Worm (Caenorhabditis elegans) whole organism, mixed stage, embryonic: ENCODE data around the gene K09E4.1.
A peak's percentile ranks its signal among the peaks of the same experiment; 100 is the strongest.

Experiments used
- M03D4.4 ChIP-seq: sonication (generic microtip); optimal IDR thresholded peaks from 2 replicates; lab custom pipeline; 2017; ENCODE audit warnings: mild to moderate bottlenecking, missing genetic modification characterization, missing compliant biosample characterization
- bed-3 ChIP-seq: fragments of 200-800 bp; sonication (Bioruptor generic); optimal IDR thresholded peaks from 3 replicates; lab custom pipeline; 2018; ENCODE audit warnings: mild to moderate bottlenecking, missing genetic modification characterization, moderate library complexity, missing compliant biosample characterization
- blmp-1 ChIP-seq: fragments of 150-350 bp; optimal IDR thresholded peaks from 2 replicates; lab custom pipeline; 2014; ENCODE audit warnings: missing biosample characterization, missing genetic modification characterization
- ceh-39 ChIP-seq: fragments of 150-350 bp; optimal IDR thresholded peaks from 2 replicates; lab custom pipeline; 2014; ENCODE audit warnings: missing biosample characterization, missing genetic modification characterization
- ceh-43 ChIP-seq: fragments of 200-800 bp; sonication (Bioruptor generic); optimal IDR thresholded peaks from 2 replicates; lab custom pipeline; 2018; ENCODE audit warnings: mild to moderate bottlenecking, missing genetic modification characterization, moderate library complexity, missing compliant biosample characterization
- ceh-83 ChIP-seq: fragments of 200-800 bp; sonication (Bioruptor generic); optimal IDR thresholded peaks from 2 replicates; lab custom pipeline; 2018; ENCODE audit warnings: mild to moderate bottlenecking, missing genetic modification characterization, missing compliant biosample characterization
- ces-1 ChIP-seq: fragments of 150-350 bp; optimal IDR thresholded peaks from 2 replicates; lab custom pipeline; 2014; ENCODE audit warnings: missing biosample characterization, missing genetic modification reagents, missing genetic modification characterization
- cnd-1 ChIP-seq: fragments of 200-800 bp; sonication (Bioruptor generic); optimal IDR thresholded peaks from 2 replicates; lab custom pipeline; 2018; ENCODE audit warnings: mild to moderate bottlenecking, missing genetic modification characterization, missing compliant biosample characterization
- drap-1 ChIP-seq: fragments of 200-800 bp; sonication (Bioruptor generic); optimal IDR thresholded peaks from 3 replicates; lab custom pipeline; 2018; ENCODE audit warnings: mild to moderate bottlenecking, missing genetic modification characterization, missing compliant biosample characterization
- elt-1 ChIP-seq: sonication (generic microtip); optimal IDR thresholded peaks from 2 replicates; lab custom pipeline; 2017; ENCODE audit warnings: missing genetic modification characterization, mild to moderate bottlenecking, missing compliant biosample characterization, antibody characterized with exemption, moderate library complexity, borderline replicate concordance; ENCODE audit not compliant: insufficient read depth
- elt-3 ChIP-seq: fragments of 150-350 bp; optimal IDR thresholded peaks from 2 replicates; lab custom pipeline; 2014; ENCODE audit warnings: missing biosample characterization, missing genetic modification characterization
- flh-1 ChIP-seq: fragments of 200-800 bp; sonication (Bioruptor generic); optimal IDR thresholded peaks from 2 replicates; lab custom pipeline; 2018; ENCODE audit warnings: mild to moderate bottlenecking, missing genetic modification characterization, moderate library complexity, missing compliant biosample characterization
- ham-2 ChIP-seq: fragments of 200-800 bp; sonication (Bioruptor generic); optimal IDR thresholded peaks from 2 replicates; lab custom pipeline; 2018; ENCODE audit warnings: mild to moderate bottlenecking, missing genetic modification characterization, missing compliant biosample characterization
- hlh-1 ChIP-seq: fragments of 150-350 bp; optimal IDR thresholded peaks from 2 replicates; lab custom pipeline; 2014; ENCODE audit warnings: missing biosample characterization, missing genetic modification reagents, missing genetic modification characterization
- lin-13 ChIP-seq: fragments of 150-350 bp; optimal IDR thresholded peaks from 2 replicates; lab custom pipeline; 2014; ENCODE audit warnings: missing biosample characterization, missing genetic modification characterization
- lin-32 ChIP-seq: fragments of 200-800 bp; sonication (Bioruptor generic); optimal IDR thresholded peaks from 2 replicates; lab custom pipeline; 2018; ENCODE audit warnings: mild to moderate bottlenecking, missing genetic modification characterization, missing compliant biosample characterization
- lsy-2 ChIP-seq: fragments of 150-350 bp; optimal IDR thresholded peaks from 2 replicates; lab custom pipeline; 2014; ENCODE audit warnings: missing biosample characterization, missing genetic modification characterization
- mab-5 ChIP-seq: fragments of 150-350 bp; optimal IDR thresholded peaks from 2 replicates; lab custom pipeline; 2014; ENCODE audit warnings: missing biosample characterization, missing genetic modification characterization
- mep-1 ChIP-seq: fragments of 150-350 bp; optimal IDR thresholded peaks from 2 replicates; lab custom pipeline; 2017; ENCODE audit warnings: missing biosample characterization, missing genetic modification reagents, missing genetic modification characterization, inconsistent platforms
- mls-2 ChIP-seq: sonication (generic microtip); optimal IDR thresholded peaks from 2 replicates; lab custom pipeline; 2016; ENCODE audit warnings: mild to moderate bottlenecking, missing genetic modification characterization, moderate library complexity, missing compliant biosample characterization
- nhr-12 ChIP-seq: fragments of 150-350 bp; optimal IDR thresholded peaks from 2 replicates; lab custom pipeline; 2014; ENCODE audit warnings: missing biosample characterization, missing genetic modification characterization
- nhr-2 ChIP-seq: fragments of 150-350 bp; optimal IDR thresholded peaks from 2 replicates; lab custom pipeline; 2014; ENCODE audit warnings: missing biosample characterization, missing genetic modification characterization
- nhr-237 ChIP-seq: fragments of 150-350 bp; optimal IDR thresholded peaks from 2 replicates; lab custom pipeline; 2014; ENCODE audit warnings: missing biosample characterization, missing genetic modification characterization
- nhr-28 ChIP-seq: fragments of 150-350 bp; optimal IDR thresholded peaks from 2 replicates; lab custom pipeline; 2014; ENCODE audit warnings: missing biosample characterization, missing genetic modification characterization
- nhr-76 ChIP-seq: sonication (generic microtip); optimal IDR thresholded peaks from 2 replicates; lab custom pipeline; 2017; ENCODE audit warnings: missing biosample characterization, missing genetic modification characterization
- pha-4 ChIP-seq: fragments of 150-350 bp; optimal IDR thresholded peaks from 2 replicates; lab custom pipeline; 2018; ENCODE audit warnings: missing biosample characterization, missing genetic modification reagents, missing genetic modification characterization
- sem-2 ChIP-seq: fragments of 200-800 bp; sonication (Bioruptor generic); optimal IDR thresholded peaks from 2 replicates; lab custom pipeline; 2018; ENCODE audit warnings: mild to moderate bottlenecking, missing genetic modification characterization, missing compliant biosample characterization
- snpc-4 ChIP-seq: fragments of 150-350 bp; optimal IDR thresholded peaks from 2 replicates; lab custom pipeline; 2014; ENCODE audit warnings: missing biosample characterization, missing genetic modification characterization
- sptf-1 ChIP-seq: sonication (generic microtip); optimal IDR thresholded peaks from 2 replicates; lab custom pipeline; 2017; ENCODE audit warnings: mild to moderate bottlenecking, missing genetic modification characterization, moderate library complexity, missing compliant biosample characterization
- tbx-8 ChIP-seq: fragments of 200-800 bp; sonication (Bioruptor generic); optimal IDR thresholded peaks from 2 replicates; lab custom pipeline; 2018; ENCODE audit warnings: mild to moderate bottlenecking, missing genetic modification characterization, moderate library complexity, missing compliant biosample characterization
- unc-120 ChIP-seq: sonication (generic microtip); optimal IDR thresholded peaks from 2 replicates; lab custom pipeline; 2017; ENCODE audit warnings: missing genetic modification characterization, missing compliant biosample characterization; ENCODE audit not compliant: poor library complexity, severe bottlenecking
- unc-39 ChIP-seq: fragments of 150-350 bp; optimal IDR thresholded peaks from 2 replicates; lab custom pipeline; 2014; ENCODE audit warnings: missing biosample characterization, missing genetic modification characterization
- unc-62 ChIP-seq: fragments of 150-350 bp; optimal IDR thresholded peaks from 2 replicates; lab custom pipeline; 2014; ENCODE audit warnings: missing biosample characterization, missing genetic modification reagents, missing genetic modification characterization
- zip-8 ChIP-seq: fragments of 150-350 bp; optimal IDR thresholded peaks from 2 replicates; lab custom pipeline; 2014; ENCODE audit warnings: missing biosample characterization, missing genetic modification characterization
- ztf-11 ChIP-seq: fragments of 150-350 bp; optimal IDR thresholded peaks from 2 replicates; lab custom pipeline; 2014; ENCODE audit warnings: missing biosample characterization, missing genetic modification characterization

Gene K09E4.1

ce11 chrII:14154357-14154756 is 16.7 kb downstream of the K09E4.1 start, which contains the start of gene Y48B6A.1:
Gene Y48B6A.1, minus strand, starts transcription at chrII:14154373.
- TF ChIP-seq hlh-1 (tag; lab: Kevin White, UChicago) = peak; percentile 93
- no peak for TF ChIP-seq ztf-11 (tag; lab: Kevin White, UChicago)
- TF ChIP-seq ces-1 (GFP tag; lab: Kevin White, UChicago) = peak; percentile 84
- no peak for TF ChIP-seq nhr-28 (tag; lab: Kevin White, UChicago)
- TF ChIP-seq flh-1 (GFP tag; lab: Kevin White, UChicago) = no peak
- TF ChIP-seq ceh-39 = peak; percentile 96
- peak; percentile 33 for TF ChIP-seq unc-62
- no peak for TF ChIP-seq snpc-4
- TF ChIP-seq nhr-12 = no peak
- no peak for TF ChIP-seq elt-3 (tag; lab: Kevin White, UChicago)
- peak; percentile 97 for TF ChIP-seq lsy-2 (tag; lab: Kevin White, UChicago)
- peak; percentile 25 for TF ChIP-seq nhr-2 (tag; lab: Kevin White, UChicago)
- no peak for TF ChIP-seq zip-8 (tag; lab: Kevin White, UChicago)
- TF ChIP-seq mls-2 = peak; percentile 66
- no peak for TF ChIP-seq nhr-76 (tag; lab: Kevin White, UChicago)
- peak; percentile 93 for TF ChIP-seq nhr-237 (tag; lab: Kevin White, UChicago)
- TF ChIP-seq mab-5 (tag; lab: Kevin White, UChicago) = no peak
- TF ChIP-seq unc-39 (tag; lab: Kevin White, UChicago) = no peak
- peak; percentile 75 for TF ChIP-seq cnd-1 (tag; lab: Kevin White, UChicago)
- peak; percentile 97 for TF ChIP-seq lin-13 (tag; lab: Kevin White, UChicago)
- TF ChIP-seq sptf-1 (tag; lab: Kevin White, UChicago) = peak; percentile 85
- TF ChIP-seq bed-3 (GFP tag; lab: Kevin White, UChicago) = peak; percentile 1
- TF ChIP-seq unc-120 = peak; percentile 35
- TF ChIP-seq mep-1 (tag; lab: Kevin White, UChicago) = peak; percentile 97
- peak; percentile 95 for TF ChIP-seq pha-4 (tag; lab: Kevin White, UChicago)
- peak; percentile 53 for TF ChIP-seq elt-1 (tag; lab: Kevin White, UChicago)
- peak; percentile 33 for TF ChIP-seq ceh-43 (GFP tag; lab: Kevin White, UChicago)
- TF ChIP-seq ham-2 = no peak
- TF ChIP-seq lin-32 (GFP tag; lab: Kevin White, UChicago) = peak; percentile 37
- peak; percentile 40 for TF ChIP-seq drap-1 (GFP tag; lab: Kevin White, UChicago)
- no peak for TF ChIP-seq tbx-8 (GFP tag; lab: Kevin White, UChicago)
- TF ChIP-seq sem-2 (GFP tag; lab: Kevin White, UChicago) = no peak
- TF ChIP-seq blmp-1 = peak; percentile 40
- peak; percentile 82 for TF ChIP-seq ceh-83
- peak; percentile 37 for TF ChIP-seq M03D4.4 (tag; lab: Kevin White, UChicago)
- TF ChIP-seq, all 35 proteins: peak for 22

- TF ChIP-seq elt-1 (tag; lab: Kevin White, UChicago) (no peak), lin-32 (GFP tag; lab: Kevin White, UChicago) (no peak), unc-39 (tag; lab: Kevin White, UChicago) (no peak), unc-62 (no peak), ceh-39 (no peak), ham-2 (no peak), sptf-1 (tag; lab: Kevin White, UChicago) (no peak), zip-8 (tag; lab: Kevin White, UChicago) (no peak), M03D4.4 (tag; lab: Kevin White, UChicago) (no peak), snpc-4 (no peak), lin-13 (tag; lab: Kevin White, UChicago) (no peak), ceh-83 (no peak), tbx-8 (GFP tag; lab: Kevin White, UChicago) (no peak), drap-1 (GFP tag; lab: Kevin White, UChicago) (no peak), nhr-2 (tag; lab: Kevin White, UChicago) (no peak), bed-3 (GFP tag; lab: Kevin White, UChicago) (no peak), lsy-2 (tag; lab: Kevin White, UChicago) (no peak), unc-120 (no peak), ztf-11 (tag; lab: Kevin White, UChicago) (no peak)
Measured at ce11 chrII:14155259-14156023, 17.8 kb downstream of the K09E4.1 start, which contains the start of the genes rpl-43 and xrn-2. Gene rpl-43, plus strand, starts transcription at chrII:14155294. Gene xrn-2, plus strand, starts transcription at chrII:14155768.
